Fruit fly (Drosophila melanogaster): Measurements from ENCODE around the gene CG43814.

DNA sequence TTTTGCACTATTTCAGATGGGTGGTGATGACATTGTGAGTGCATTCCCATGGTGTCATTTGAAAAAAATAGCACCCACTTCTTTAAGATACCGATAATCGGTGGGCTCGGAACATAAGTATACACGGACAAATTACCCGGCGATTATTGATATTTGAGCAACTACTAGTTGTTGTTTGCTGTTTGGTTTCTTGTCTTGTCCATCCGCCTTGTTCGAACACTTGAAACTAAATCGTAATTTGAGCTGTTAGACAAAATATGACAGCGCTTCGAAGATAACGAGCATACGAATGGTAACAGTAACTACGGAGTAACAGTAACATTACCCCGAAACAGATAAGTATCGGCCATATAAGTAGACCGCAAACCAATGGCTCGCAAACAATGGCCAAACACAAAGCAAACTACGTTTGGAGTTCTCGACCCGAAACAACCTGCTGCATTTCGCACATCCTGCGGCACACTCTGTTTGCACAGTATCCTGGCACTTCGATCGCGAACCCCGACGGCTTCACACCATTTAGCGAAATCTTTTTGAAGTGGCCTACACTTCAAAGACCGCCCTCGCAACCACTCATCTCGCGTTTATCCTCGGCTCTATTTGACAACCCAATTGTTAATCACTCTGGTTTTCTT lies 24.1 kb downstream of the CG43814 start:
- no peak for TF ChIP-seq usp (GFP tag; optimal IDR thresholded peaks at IDR 0.05)
- TF ChIP-seq Dll (optimal IDR thresholded peaks at IDR 0.05), result no peak
- no peak for TF ChIP-seq pan (optimal IDR thresholded peaks at IDR 0.05)
- TF ChIP-seq CG8478 (optimal IDR thresholded peaks at IDR 0.05), result no peak
- TF ChIP-seq psq (optimal IDR thresholded peaks at IDR 0.05), result no peak
